Worm (Caenorhabditis elegans): ENCODE results near the gene clc-2.

clc-2 gene

ce11 chrX:7463637-7464036 is 32.4 kb downstream of the clc-2 start, which contains the start of gene sox-2:
sox-2 (minus strand) TSS chrX:7463736.
- no peak for TF ChIP-seq nhr-20 (tag; optimal IDR thresholded peaks at IDR 0.05)
- peak; percentile 33 for TF ChIP-seq lin-14 (GFP tag; optimal IDR thresholded peaks at IDR 0.05)
- TF ChIP-seq unc-130 (tag; optimal IDR thresholded peaks at IDR 0.05): no peak
- TF ChIP-seq unc-86 (tag; optimal IDR thresholded peaks at IDR 0.05): peak; percentile 2
- TF ChIP-seq ztf-4 (tag; optimal IDR thresholded peaks at IDR 0.05): no peak
- TF ChIP-seq fkh-10 (GFP tag; optimal IDR thresholded peaks at IDR 0.05): peak; percentile 31
- no peak for TF ChIP-seq nhr-77 (tag; optimal IDR thresholded peaks at IDR 0.05)
- no peak for TF ChIP-seq lin-15B (tag; optimal IDR thresholded peaks at IDR 0.05)
- TF ChIP-seq unc-30 (tag; optimal IDR thresholded peaks at IDR 0.05): no peak
- no peak for TF ChIP-seq ceh-90 (tag; optimal IDR thresholded peaks at IDR 0.05)
- no peak for TF ChIP-seq mdl-1 (tag; optimal IDR thresholded peaks at IDR 0.05)
- no peak for TF ChIP-seq nhr-71 (tag; optimal IDR thresholded peaks at IDR 0.05)

ce11 chrX:7464389-7464788 is 33.1 kb downstream of the clc-2 start:
- TF ChIP-seq unc-86 (tag; optimal IDR thresholded peaks at IDR 0.05) (peak; percentile 4), nhr-85 (tag) (peak; percentile 24), jun-1 (tag; optimal IDR thresholded peaks at IDR 0.05) (no peak), Y116A8C.19 (tag; optimal IDR thresholded peaks at IDR 0.05; ENCODE audit: borderline replicate concordance) (no peak), nhr-47 (tag; optimal IDR thresholded peaks at IDR 0.05) (no peak), C34B4.2 (tag; optimal IDR thresholded peaks at IDR 0.05) (no peak), ztf-4 (tag; optimal IDR thresholded peaks at IDR 0.05) (no peak), unc-98 (GFP tag; IDR thresholded peaks at IDR 0.05) (no peak), egl-27 (tag; optimal IDR thresholded peaks at IDR 0.05) (no peak), ceh-82 (tag; optimal IDR thresholded peaks at IDR 0.05) (no peak), nhr-77 (tag; optimal IDR thresholded peaks at IDR 0.05) (no peak), lsy-2 (tag; optimal IDR thresholded peaks at IDR 0.05) (peak in 1 of 2 experiments; percentile 68), lin-13 (GFP tag; optimal IDR thresholded peaks at IDR 0.05) (no peak), C04F5.9 (tag; optimal IDR thresholded peaks at IDR 0.05) (no peak), fkh-10 (GFP tag; optimal IDR thresholded peaks at IDR 0.05) (no peak), nhr-28 (tag; optimal IDR thresholded peaks at IDR 0.05) (no peak), lin-14 (GFP tag; optimal IDR thresholded peaks at IDR 0.05) (peak; percentile 20)

ce11 chrX:7466682-7467081 is 35.4 kb downstream of the clc-2 start:
- no peak for TF ChIP-seq mdl-1 (tag; optimal IDR thresholded peaks at IDR 0.05)

- TF ChIP-seq nhr-237 (tag; optimal IDR thresholded peaks at IDR 0.05): no peak
- no peak for TF ChIP-seq ets-5 (GFP tag; IDR thresholded peaks at IDR 0.05)
- no peak for TF ChIP-seq swsn-7 (tag; optimal IDR thresholded peaks at IDR 0.05)
- TF ChIP-seq F16B12.6 (tag; optimal IDR thresholded peaks at IDR 0.05): no peak
Measured at ce11 chrX:7469907-7470306, 38.6 kb downstream of the clc-2 start.

- TF ChIP-seq ceh-82 (tag; optimal IDR thresholded peaks at IDR 0.05): peak; percentile 14 to 69 (median 27)
- TF ChIP-seq nhr-85 (tag): peak; percentile 70
- TF ChIP-seq hpl-2 (GFP tag; optimal IDR thresholded peaks at IDR 0.05): no peak
- TF ChIP-seq fkh-10 (GFP tag; optimal IDR thresholded peaks at IDR 0.05): peak; percentile 19
- TF ChIP-seq nhr-90 (tag; optimal IDR thresholded peaks at IDR 0.05; ENCODE audit: poor library complexity): peak; percentile 16
- TF ChIP-seq nhr-19 (GFP tag; conservative IDR thresholded peaks at IDR 0.05): peak; percentile 37; the same call in 1 of the 2 replicates
- TF ChIP-seq hlh-4 (tag; optimal IDR thresholded peaks at IDR 0.05): no peak
- TF ChIP-seq aly-2 (tag; optimal IDR thresholded peaks at IDR 0.05): no peak
- TF ChIP-seq snpc-4 (tag; optimal IDR thresholded peaks at IDR 0.05): peak; percentile 39
- TF ChIP-seq alr-1 (tag; optimal IDR thresholded peaks at IDR 0.05; ENCODE audit: borderline replicate concordance): no peak
- TF ChIP-seq irx-1 (tag; optimal IDR thresholded peaks at IDR 0.05): peak; percentile 16
- peak; percentile 73 for TF ChIP-seq mep-1 (tag; optimal IDR thresholded peaks at IDR 0.05)
- TF ChIP-seq nhr-47 (tag; optimal IDR thresholded peaks at IDR 0.05): peak; percentile 69
- peak; percentile 72 for TF ChIP-seq blmp-1 (tag; optimal IDR thresholded peaks at IDR 0.05)
- peak; percentile 41 to 75 for TF ChIP-seq lin-35 (GFP tag; optimal IDR thresholded peaks at IDR 0.05)
- TF ChIP-seq F16B12.6 (tag; optimal IDR thresholded peaks at IDR 0.05): peak; percentile 89
- no peak for TF ChIP-seq Y116A8C.19 (tag; optimal IDR thresholded peaks at IDR 0.05; ENCODE audit: borderline replicate concordance)
- TF ChIP-seq nhr-20 (tag; optimal IDR thresholded peaks at IDR 0.05): peak; percentile 60
- TF ChIP-seq unc-62 (GFP tag; optimal IDR thresholded peaks at IDR 0.05): no peak
- TF ChIP-seq ceh-90 (tag; optimal IDR thresholded peaks at IDR 0.05): no peak
- TF ChIP-seq elt-3 (tag; optimal IDR thresholded peaks at IDR 0.05): no peak
- no peak for TF ChIP-seq unc-30 (tag; optimal IDR thresholded peaks at IDR 0.05)
- TF ChIP-seq snu-23 (GFP tag; optimal IDR thresholded peaks at IDR 0.05): peak; percentile 84
- TF ChIP-seq dpl-1 (GFP tag; optimal IDR thresholded peaks at IDR 0.05): peak; percentile 8 to 40 (median 34)
- TF ChIP-seq lir-3 (tag; optimal IDR thresholded peaks at IDR 0.05; ENCODE audit: poor library complexity): no peak
Measured at ce11 chrX:7474968-7475433, 43.7 kb downstream of the clc-2 start, which contains the start of gene coh-1. coh-1 (minus strand) TSS chrX:7475018.

Measured in whole organism, L1 larva.